Worm (Caenorhabditis elegans): ENCODE measurements around the gene ZK1098.12.

DNA sequence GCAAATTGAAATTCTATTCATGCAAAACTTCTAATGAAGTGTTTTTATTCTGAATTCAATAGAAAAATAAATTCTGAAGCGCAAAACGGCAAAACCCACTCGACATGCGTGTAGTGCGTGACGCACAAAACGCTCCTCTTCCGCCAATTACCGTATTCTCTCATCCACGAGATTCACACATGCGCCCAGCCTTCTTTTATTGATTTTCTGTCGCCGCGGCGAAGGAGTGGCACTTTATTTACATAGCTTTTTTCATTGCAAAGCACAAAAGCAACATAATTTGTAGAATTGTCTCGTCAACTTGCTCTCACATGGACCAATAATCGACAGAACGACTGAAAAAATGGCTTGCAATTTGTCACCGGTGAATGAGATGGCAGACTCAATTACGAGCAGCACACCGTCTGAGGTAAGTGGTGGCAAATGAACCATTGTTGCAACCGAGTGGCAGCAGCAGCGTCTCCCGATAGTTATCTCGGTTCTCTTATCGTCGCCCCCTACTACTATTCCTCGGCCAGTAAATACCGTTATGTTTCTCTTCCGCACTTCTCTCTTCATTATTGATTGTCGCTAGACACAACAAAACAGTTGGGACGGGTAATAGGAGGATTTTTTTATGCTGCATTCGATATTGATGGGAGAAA, 1.2 kb downstream of the ZK1098.12 start, which contains the start of gene unc-16:
- peak; percentile 65 for TF ChIP-seq nhr-237 (tag; optimal IDR thresholded peaks at IDR 0.05)
- TF ChIP-seq lin-13 (tag; optimal IDR thresholded peaks at IDR 0.05): peak; percentile 77
- peak; percentile 91 for TF ChIP-seq unc-62 (GFP tag; optimal IDR thresholded peaks at IDR 0.05)
- peak; percentile 98 for TF ChIP-seq lsy-2 (tag; optimal IDR thresholded peaks at IDR 0.05)
- no peak for TF ChIP-seq blmp-1 (tag; optimal IDR thresholded peaks at IDR 0.05)
- peak; percentile 78 for TF ChIP-seq ces-1 (GFP tag; optimal IDR thresholded peaks at IDR 0.05)
- no peak for TF ChIP-seq flh-1 (GFP tag; optimal IDR thresholded peaks at IDR 0.05)
- no peak for TF ChIP-seq elt-3 (tag; optimal IDR thresholded peaks at IDR 0.05)
- no peak for TF ChIP-seq ztf-11 (tag; optimal IDR thresholded peaks at IDR 0.05)

Data from whole organism, mixed stage, embryonic.